Worm (Caenorhabditis elegans) whole organism, L4 larva: ENCODE measurements around the gene R04E5.9.
A peak's percentile ranks its signal among the peaks of the same experiment; 100 is the strongest.

Experiments
- D1046.2 ChIP-seq: fragments of 200-800 bp; sonication (Bioruptor generic); IDR thresholded peaks from 2 replicates; pipeline ENCODE4 v1.3.6; 2022; ENCODE audit warnings: missing genetic modification characterization, missing compliant biosample characterization
- F10B5.3 ChIP-seq: sonication (generic microtip); optimal IDR thresholded peaks from 2 replicates; lab custom pipeline; 2016; ENCODE audit warnings: mild to moderate bottlenecking, missing genetic modification characterization, missing compliant biosample characterization
- F37D6.2 ChIP-seq: sonication (generic microtip); optimal IDR thresholded peaks from 2 replicates; lab custom pipeline; 2016; ENCODE audit warnings: mild to moderate bottlenecking, missing genetic modification characterization, missing compliant biosample characterization
- F44E2.7 ChIP-seq: fragments of 200-800 bp; sonication (Bioruptor generic); IDR thresholded peaks from 2 replicates; pipeline ENCODE4 v2.1.2; 2022; ENCODE audit warnings: missing genetic modification characterization, missing compliant biosample characterization
- Y5F2A.4 ChIP-seq: fragments of 200-800 bp; sonication (Bioruptor generic); optimal IDR thresholded peaks from 2 replicates; lab custom pipeline; 2018; ENCODE audit warnings: mild to moderate bottlenecking, missing genetic modification characterization, missing compliant biosample characterization
- ZK337.2 ChIP-seq: fragments of 200-800 bp; sonication (Bioruptor generic); IDR thresholded peaks from 2 replicates; pipeline ENCODE4 v1.3.6; 2022; ENCODE audit warnings: missing genetic modification reagents, missing genetic modification characterization, missing compliant biosample characterization
- aha-1 ChIP-seq: fragments of 150-350 bp; peaks from one replicate; lab custom pipeline; 2014; ENCODE audit warnings: missing biosample characterization, missing genetic modification characterization
- attf-4 ChIP-seq: sonication (generic microtip); optimal IDR thresholded peaks from 3 replicates; lab custom pipeline; 2017; ENCODE audit warnings: missing biosample characterization, missing genetic modification characterization
- ceh-32 ChIP-seq: sonication (generic microtip); optimal IDR thresholded peaks from 2 replicates; lab custom pipeline; 2016; ENCODE audit warnings: mild to moderate bottlenecking, missing genetic modification characterization, missing compliant biosample characterization; ENCODE audit not compliant: poor library complexity
- ceh-44 ChIP-seq: fragments of 200-800 bp; sonication (Bioruptor generic); IDR thresholded peaks from 2 replicates; pipeline ENCODE4 v1.3.6; 2022; ENCODE audit warnings: missing genetic modification reagents, missing genetic modification characterization, missing compliant biosample characterization
- ceh-62 ChIP-seq: sonication (generic microtip); optimal IDR thresholded peaks from 2 replicates; lab custom pipeline; 2017; ENCODE audit warnings: missing biosample characterization, missing genetic modification characterization
- ceh-82 ChIP-seq: sonication (generic microtip); optimal IDR thresholded peaks from 2 replicates; lab custom pipeline; 2017; ENCODE audit warnings: missing biosample characterization, missing genetic modification characterization
- ces-1 ChIP-seq: fragments of 150-350 bp; sonication (generic microtip); optimal IDR thresholded peaks from 4 replicates; lab custom pipeline; 2014; ENCODE audit warnings: missing biosample characterization, missing genetic modification reagents, missing genetic modification characterization
- cey-2 ChIP-seq: sonication (generic microtip); optimal IDR thresholded peaks from 3 replicates; lab custom pipeline; 2017; ENCODE audit warnings: missing genetic modification characterization, mild to moderate bottlenecking, missing compliant biosample characterization, antibody characterized with exemption, borderline replicate concordance; ENCODE audit not compliant: insufficient read depth
- daf-19 ChIP-seq: fragments of 200-800 bp; sonication (Bioruptor generic); conservative IDR thresholded peaks from 2 replicates; pipeline ENCODE4 v1.3.6; 2022; ENCODE audit warnings: missing genetic modification characterization, missing compliant biosample characterization
- daf-8 ChIP-seq: fragments of 200-800 bp; sonication (Bioruptor generic); IDR thresholded peaks from 2 replicates; pipeline ENCODE4 v1.3.6; 2022; ENCODE audit warnings: missing genetic modification characterization, missing compliant biosample characterization
- dmd-9 ChIP-seq: fragments of 200-800 bp; sonication (Bioruptor generic); IDR thresholded peaks from 2 replicates; pipeline ENCODE4 v1.3.6; 2022; ENCODE audit warnings: missing genetic modification reagents, missing genetic modification characterization, missing compliant biosample characterization
- dve-1 ChIP-seq: sonication (generic microtip); optimal IDR thresholded peaks from 2 replicates; lab custom pipeline; 2017; ENCODE audit warnings: antibody characterized with exemption, mild to moderate bottlenecking, missing genetic modification characterization, missing compliant biosample characterization; ENCODE audit not compliant: insufficient read depth
- egl-43 ChIP-seq: fragments of 200-800 bp; sonication (Bioruptor generic); IDR thresholded peaks from 2 replicates; pipeline ENCODE4 v1.3.6; 2022; ENCODE audit warnings: missing genetic modification reagents, missing genetic modification characterization, missing compliant biosample characterization
- fkh-10 ChIP-seq: fragments of 150-350 bp; optimal IDR thresholded peaks from 2 replicates; lab custom pipeline; 2014; ENCODE audit warnings: missing biosample characterization, missing genetic modification reagents, missing genetic modification characterization
- gei-8 ChIP-seq: fragments of 200-800 bp; sonication (Bioruptor generic); optimal IDR thresholded peaks from 2 replicates; lab custom pipeline; 2018; ENCODE audit warnings: mild to moderate bottlenecking, missing genetic modification characterization, missing compliant biosample characterization
- hif-1 ChIP-seq, 2 experiments: sonication (generic microtip); optimal IDR thresholded peaks; 2 replicates each; lab custom pipeline; 2016 to 2017; ENCODE audit warnings: missing compliant biosample characterization in 2 of 2, missing genetic modification characterization in 2 of 2, missing genetic modification reagents in 2 of 2, missing genotype in 2 of 2, mild to moderate bottlenecking in 1 of 2
- hlh-11 ChIP-seq: fragments of 200-800 bp; sonication (Bioruptor generic); optimal IDR thresholded peaks from 2 replicates; lab custom pipeline; 2018; ENCODE audit warnings: mild to moderate bottlenecking, missing genetic modification characterization, missing compliant biosample characterization
- lim-7 ChIP-seq: fragments of 200-800 bp; sonication (Bioruptor generic); IDR thresholded peaks from 2 replicates; pipeline ENCODE4 v1.3.6; 2022; ENCODE audit warnings: missing genetic modification characterization, missing compliant biosample characterization
- lin-29 ChIP-seq: fragments of 200-800 bp; sonication (Bioruptor generic); IDR thresholded peaks from 2 replicates; pipeline ENCODE4 v1.3.6; 2022; ENCODE audit warnings: missing genetic modification reagents, missing genetic modification characterization, missing compliant biosample characterization
- lir-3 ChIP-seq: sonication (generic microtip); optimal IDR thresholded peaks from 2 replicates; lab custom pipeline; 2016; ENCODE audit warnings: mild to moderate bottlenecking, missing genetic modification characterization, missing compliant biosample characterization
- lsy-2 ChIP-seq, 2 experiments: fragments of 150-350 bp in 1 of 2; sonication (generic microtip) in 1 of 2; optimal IDR thresholded peaks; 2 replicates each; lab custom pipeline; 2014 to 2017; ENCODE audit warnings: missing biosample characterization in 2 of 2, missing genetic modification characterization in 2 of 2
- madf-5 ChIP-seq, 2 experiments: fragments of 200-800 bp; sonication (Bioruptor generic); IDR thresholded peaks; 2 replicates each; pipeline ENCODE4 v1.3.6; 2022; ENCODE audit warnings: missing compliant biosample characterization in 2 of 2, missing genetic modification characterization in 2 of 2
- madf-9 ChIP-seq: fragments of 200-800 bp; sonication (Bioruptor generic); conservative IDR thresholded peaks from 2 replicates; pipeline ENCODE4 v1.3.6; 2022; ENCODE audit warnings: missing genetic modification reagents, missing genetic modification characterization, missing compliant biosample characterization
- mdl-1 ChIP-seq, 2 experiments: fragments of 150-350 bp in 1 of 2; sonication (generic microtip) in 1 of 2; optimal IDR thresholded peaks; 2 replicates each; lab custom pipeline; 2014 to 2017; ENCODE audit warnings: missing biosample characterization in 2 of 2, missing genetic modification characterization in 2 of 2
- mes-2 ChIP-seq: sonication (generic microtip); optimal IDR thresholded peaks from 2 replicates; lab custom pipeline; 2016; ENCODE audit warnings: missing genotype, mild to moderate bottlenecking, missing genetic modification characterization, missing compliant biosample characterization; ENCODE audit not compliant: poor library complexity, severe bottlenecking
- mxl-2 ChIP-seq: fragments of 200-800 bp; sonication (Bioruptor generic); conservative IDR thresholded peaks from 2 replicates; pipeline ENCODE4 v1.3.6; 2022; ENCODE audit warnings: missing genetic modification reagents, missing genetic modification characterization, missing compliant biosample characterization
- nhr-10 ChIP-seq: fragments of 150-350 bp; optimal IDR thresholded peaks from 2 replicates; lab custom pipeline; 2014; ENCODE audit warnings: missing biosample characterization, missing genetic modification characterization
- nhr-102 ChIP-seq: sonication (generic microtip); optimal IDR thresholded peaks from 2 replicates; lab custom pipeline; 2016; ENCODE audit warnings: mild to moderate bottlenecking, missing genetic modification characterization, moderate library complexity, missing compliant biosample characterization
- nhr-41 ChIP-seq: fragments of 200-800 bp; sonication (Bioruptor generic); IDR thresholded peaks from 2 replicates; pipeline ENCODE4 v1.3.6; 2022; ENCODE audit warnings: missing genetic modification reagents, missing genetic modification characterization, missing compliant biosample characterization
- nhr-42 ChIP-seq: fragments of 200-800 bp; sonication (Bioruptor generic); IDR thresholded peaks from 2 replicates; pipeline ENCODE4 v1.3.6; 2022; ENCODE audit warnings: missing genetic modification characterization, missing compliant biosample characterization
- nhr-77 ChIP-seq: fragments of 150-350 bp; optimal IDR thresholded peaks from 2 replicates; lab custom pipeline; 2014; ENCODE audit warnings: missing biosample characterization, missing genetic modification characterization
- php-3 ChIP-seq: fragments of 200-800 bp; sonication (Bioruptor generic); IDR thresholded peaks from 2 replicates; pipeline ENCODE4 v1.3.6; 2022; ENCODE audit warnings: missing genetic modification reagents, missing genetic modification characterization, missing compliant biosample characterization
- pqm-1 ChIP-seq: sonication (generic microtip); optimal IDR thresholded peaks from 2 replicates; lab custom pipeline; 2017; ENCODE audit warnings: missing biosample characterization, missing genetic modification characterization
- rbr-2 ChIP-seq: sonication (generic microtip); optimal IDR thresholded peaks from 2 replicates; lab custom pipeline; 2016; ENCODE audit warnings: missing genotype, missing genetic modification characterization, missing compliant biosample characterization
- snpc-4 ChIP-seq: fragments of 150-350 bp; optimal IDR thresholded peaks from 2 replicates; lab custom pipeline; 2014; ENCODE audit warnings: missing biosample characterization, missing genetic modification characterization
- tag-97 ChIP-seq: fragments of 200-800 bp; sonication (Bioruptor generic); IDR thresholded peaks from 2 replicates; pipeline ENCODE4 v1.3.6; 2022; ENCODE audit warnings: missing genetic modification characterization, missing compliant biosample characterization
- tra-1 ChIP-seq: fragments of 200-800 bp; sonication (Bioruptor generic); IDR thresholded peaks from 2 replicates; pipeline ENCODE4 v1.3.6; 2022; ENCODE audit warnings: missing genetic modification reagents, missing genetic modification characterization, missing compliant biosample characterization
- unc-62 ChIP-seq, 3 experiments: fragments of 150-350 bp in 1 of 3; sonication (generic microtip); optimal IDR thresholded peaks in 2 of 3; peaks in 1 of 3; 1 replicate in 1 of 3; 2 replicates in 2 of 3; lab custom pipeline; 2014 to 2017; ENCODE audit warnings: missing biosample characterization in 3 of 3, missing genetic modification characterization in 3 of 3, missing genetic modification reagents in 3 of 3, missing genotype in 1 of 3
- vab-7 ChIP-seq: fragments of 200-800 bp; sonication (Bioruptor generic); IDR thresholded peaks from 2 replicates; pipeline ENCODE4 v1.3.6; 2022; ENCODE audit warnings: missing genetic modification reagents, missing genetic modification characterization, missing compliant biosample characterization
- zag-1 ChIP-seq: fragments of 150-350 bp; optimal IDR thresholded peaks from 2 replicates; lab custom pipeline; 2014; ENCODE audit warnings: missing biosample characterization, missing genetic modification characterization
- zfp-2 ChIP-seq: sonication (generic microtip); optimal IDR thresholded peaks from 2 replicates; lab custom pipeline; 2016; ENCODE audit warnings: mild to moderate bottlenecking, missing genetic modification characterization, missing compliant biosample characterization
- zip-11 ChIP-seq: fragments of 200-800 bp; sonication (Bioruptor generic); IDR thresholded peaks from 2 replicates; pipeline ENCODE4 v1.3.6; 2022; ENCODE audit warnings: missing genetic modification characterization, missing compliant biosample characterization

R04E5.9 gene

DNA sequence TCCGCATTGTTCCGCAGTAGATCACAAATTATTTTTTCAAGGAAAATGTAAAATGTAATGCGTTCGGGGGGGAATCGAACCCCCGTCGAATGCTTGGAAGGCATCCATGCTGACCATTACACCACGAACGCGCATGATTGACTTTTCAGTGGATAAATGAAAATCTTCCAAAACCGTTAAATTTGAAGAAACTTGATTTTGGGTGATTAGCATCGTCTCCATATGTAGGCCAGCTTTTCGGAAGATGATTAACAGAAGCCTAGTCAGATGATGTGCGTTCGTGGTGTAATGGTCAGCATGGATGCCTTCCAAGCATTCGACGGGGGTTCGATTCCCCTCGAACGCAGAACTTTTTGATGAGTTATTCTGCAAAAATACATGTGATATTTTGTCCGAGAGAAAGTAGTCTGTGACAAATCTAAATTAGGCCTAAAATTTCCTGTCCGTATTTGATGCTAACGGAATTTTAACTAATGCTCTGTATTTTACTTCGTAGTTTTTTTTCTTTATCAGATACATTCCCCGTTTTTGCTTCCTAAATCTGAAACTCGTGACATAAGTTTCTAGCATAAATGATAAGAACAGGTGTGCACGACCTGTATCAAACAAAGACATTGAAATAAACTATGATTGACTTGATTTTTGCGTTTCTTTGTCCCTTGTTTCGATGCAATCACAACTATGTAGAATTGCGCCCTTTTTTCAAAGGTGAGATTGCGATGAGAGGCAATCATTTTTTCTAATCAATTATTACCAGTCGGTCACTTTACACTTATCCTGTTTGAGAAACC is 35.7 kb upstream of the R04E5.9 start, which contains the start of gene C28G1.10 (continued):
- TF ChIP-seq lir-3 (tag; lab: Kevin White, UChicago) (peak; percentile 8), D1046.2 (GFP tag; lab: Robert Waterston, UW) (peak; percentile 63; the same call in 1 of the 2 replicates), madf-5 (GFP tag; IDR thresholded peaks at IDR 0.05; lab: Robert Waterston, UW) (no peak), pqm-1 (tag; lab: Kevin White, UChicago) (peak; percentile 75), aha-1 (no peak), zfp-2 (tag; lab: Kevin White, UChicago) (no peak), rbr-2 (tag; lab: Kevin White, UChicago) (no peak), mdl-1 (tag; optimal IDR thresholded peaks at IDR 0.05; lab: Kevin White, UChicago) (no peak), snpc-4 (tag; lab: Kevin White, UChicago) (no peak), Y5F2A.4 (peak; percentile 31), lsy-2 (tag; optimal IDR thresholded peaks at IDR 0.05; lab: Kevin White, UChicago) (no peak), tag-97 (GFP tag; lab: Robert Waterston, UW) (no peak), egl-43 (GFP tag; lab: Robert Waterston, UW) (peak; percentile 87; the same call in 1 of the 2 replicates), daf-19 (GFP tag; lab: Robert Waterston, UW) (0 out of 2 replicates have a peak, but pooled peaks have one; percentile 44), nhr-10 (tag; lab: Kevin White, UChicago) (no peak), nhr-77 (tag; lab: Kevin White, UChicago) (peak; percentile 44), cey-2 (no peak), hif-1 (tag; optimal IDR thresholded peaks at IDR 0.05; lab: Kevin White, UChicago) (no peak), gei-8 (no peak), ceh-44 (GFP tag; lab: Robert Waterston, UW) (no peak), ceh-62 (tag; lab: Kevin White, UChicago) (no peak), daf-8 (no peak), ceh-82 (tag; lab: Kevin White, UChicago) (no peak), zag-1 (tag; lab: Kevin White, UChicago) (no peak), ceh-32 (tag; lab: Kevin White, UChicago) (no peak), zip-11 (GFP tag; lab: Robert Waterston, UW) (peak; percentile 69), mxl-2 (GFP tag; lab: Robert Waterston, UW) (peak; percentile 40; the same call in 1 of the 2 replicates), vab-7 (GFP tag; lab: Robert Waterston, UW) (peak; percentile 66), dve-1 (tag; lab: Kevin White, UChicago) (peak; percentile 62), unc-62 (GFP tag; optimal IDR thresholded peaks at IDR 0.05 in 1 of 2; lab: Kevin White, UChicago) (no peak), unc-62 (tag; optimal IDR thresholded peaks at IDR 0.05; lab: Kevin White, UChicago) (no peak), mes-2 (tag; lab: Kevin White, UChicago) (peak; percentile 18), nhr-102 (no peak), fkh-10 (no peak), attf-4 (no peak), F44E2.7 (peak; percentile 80), php-3 (peak; percentile 27), tra-1 (GFP tag; lab: Robert Waterston, UW) (no peak), hlh-11 (tag; lab: Kevin White, UChicago) (no peak), F37D6.2 (tag; lab: Kevin White, UChicago) (no peak), dmd-9 (GFP tag; lab: Robert Waterston, UW) (0 out of 2 replicates have a peak, but pooled peaks have one; percentile 34), nhr-41 (GFP tag; lab: Robert Waterston, UW) (no peak), ZK337.2 (GFP tag; lab: Robert Waterston, UW) (peak; percentile 61), lim-7 (GFP tag; lab: Robert Waterston, UW) (peak; percentile 76), ces-1 (GFP tag; lab: Kevin White, UChicago) (no peak), lin-29 (GFP tag; lab: Robert Waterston, UW) (peak; percentile 22; the same call in 1 of the 2 replicates), F10B5.3 (tag; lab: Kevin White, UChicago) (no peak), madf-9 (GFP tag; lab: Robert Waterston, UW) (peak; percentile 73; the same call in 1 of the 2 replicates), nhr-42 (GFP tag; lab: Robert Waterston, UW) (0 out of 2 replicates have a peak, but pooled peaks have one; percentile 46)
